Worm (Caenorhabditis elegans) whole organism, L4/young adult: ENCODE measurements around the gene M163.8.
"Not testable (repeated sequence)": the region's sequence is repeated elsewhere in the genome, so short reads cannot be mapped to it uniquely, and the experiment has no call there.

Experiments
- W03F9.2 ChIP-seq: fragments of 150-350 bp; optimal IDR thresholded peaks from 2 replicates; lab custom pipeline; 2014; ENCODE audit warnings: missing biosample characterization, missing genetic modification characterization
- dao-5 ChIP-seq: sonication (generic microtip); optimal IDR thresholded peaks from 2 replicates; lab custom pipeline; 2016; ENCODE audit warnings: missing genotype, missing genetic modification characterization, moderate library complexity, missing compliant biosample characterization
- him-1 ChIP-seq: sonication (generic microtip); optimal IDR thresholded peaks from 2 replicates; lab custom pipeline; 2016; ENCODE audit warnings: missing genotype, missing genetic modification reagents, missing genetic modification characterization, missing compliant biosample characterization

Gene M163.8

DNA sequence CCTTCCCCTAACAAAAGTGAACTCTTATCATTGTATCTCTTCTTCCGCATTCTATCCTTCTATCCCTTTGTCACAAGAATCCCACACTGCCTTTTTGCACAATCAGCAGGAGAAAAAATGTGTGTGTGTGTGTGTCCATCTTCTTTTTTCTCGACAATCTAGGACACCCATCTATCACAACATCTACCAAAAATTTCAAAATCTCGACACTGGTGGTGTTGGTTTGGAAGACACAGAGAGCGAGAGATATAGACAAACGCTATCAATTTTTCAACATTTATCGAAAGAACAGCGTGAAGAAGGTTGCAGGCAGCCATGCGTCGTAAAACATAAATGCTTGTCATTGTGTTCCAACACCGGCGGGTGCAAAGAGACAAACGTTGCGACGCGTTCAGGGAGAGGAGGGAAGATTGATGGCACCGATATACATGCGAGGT is 23.9 kb downstream of the M163.8 start:
- TF ChIP-seq him-1 (no peak), dao-5 (tag; lab: Kevin White, UChicago) (no peak), W03F9.2 (tag; lab: Kevin White, UChicago) (no peak)

DNA sequence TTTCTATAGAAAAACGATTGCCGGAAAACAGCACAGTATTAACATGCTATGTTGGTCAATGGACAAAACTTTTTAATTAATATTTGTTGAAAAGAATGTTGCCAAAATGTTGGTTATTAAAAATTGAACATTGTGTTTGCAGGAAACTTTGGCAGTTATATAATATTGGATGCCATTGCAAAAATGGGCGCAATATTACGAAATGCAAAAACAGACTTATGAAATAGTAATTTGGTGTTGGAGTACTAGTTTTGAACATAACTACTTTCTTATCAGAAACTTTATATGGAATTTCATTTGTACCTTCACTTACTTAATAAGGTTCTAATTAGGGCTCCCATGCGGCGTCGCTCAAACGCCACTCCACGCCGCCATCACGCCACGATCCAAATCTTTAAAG is 25.4 kb downstream of the M163.8 start:
- TF ChIP-seq dao-5 (tag; lab: Kevin White, UChicago) (no peak), W03F9.2 (tag; lab: Kevin White, UChicago) (no peak), him-1 (no peak)

DNA sequence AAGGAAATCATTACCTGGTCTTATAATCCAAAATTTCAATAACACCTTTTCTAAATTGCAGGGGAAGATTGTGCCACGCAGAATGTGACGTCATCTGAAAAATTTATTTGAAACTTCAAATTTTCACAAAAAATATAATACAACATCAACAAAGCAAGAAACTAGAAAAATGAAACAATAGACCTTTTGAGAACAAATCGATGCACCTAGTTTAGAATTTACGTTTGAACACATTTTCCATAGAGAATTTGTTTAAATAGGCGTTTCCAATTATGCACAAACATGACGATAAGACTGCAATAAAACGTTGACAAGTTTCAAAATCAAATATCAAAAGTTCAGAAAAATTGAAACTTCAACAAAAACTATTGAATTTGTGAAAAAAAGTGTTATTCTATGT is 27.9 kb downstream of the M163.8 start, which contains the start of gene fbxa-141:
Gene fbxa-141, minus strand, starts transcription at position 101 of the 400 bp plus-strand sequence.
- TF ChIP-seq him-1 (no peak), W03F9.2 (tag; lab: Kevin White, UChicago) (no peak), dao-5 (tag; lab: Kevin White, UChicago) (no peak)

DNA sequence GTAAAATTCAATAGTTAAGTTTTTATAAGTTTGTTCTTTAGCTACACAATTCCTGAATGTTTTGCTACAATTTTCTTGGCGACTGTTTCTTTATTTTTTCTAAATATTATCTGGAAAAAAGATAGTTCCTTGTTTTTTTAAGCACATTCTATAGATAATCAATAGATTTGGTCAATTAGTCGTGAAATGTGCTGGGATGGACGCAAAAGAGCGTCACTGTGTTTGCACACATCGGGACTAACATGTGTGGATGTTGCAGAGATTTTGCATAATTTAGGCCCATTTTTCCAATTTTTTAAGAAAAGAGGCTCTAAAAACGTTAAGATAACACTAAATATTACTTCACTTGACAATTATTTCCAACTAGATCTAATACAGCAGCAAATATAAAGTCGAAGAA is 28.5 kb downstream of the M163.8 start:
- TF ChIP-seq him-1 (no peak), dao-5 (tag; lab: Kevin White, UChicago) (no peak), W03F9.2 (tag; lab: Kevin White, UChicago) (no peak)

DNA sequence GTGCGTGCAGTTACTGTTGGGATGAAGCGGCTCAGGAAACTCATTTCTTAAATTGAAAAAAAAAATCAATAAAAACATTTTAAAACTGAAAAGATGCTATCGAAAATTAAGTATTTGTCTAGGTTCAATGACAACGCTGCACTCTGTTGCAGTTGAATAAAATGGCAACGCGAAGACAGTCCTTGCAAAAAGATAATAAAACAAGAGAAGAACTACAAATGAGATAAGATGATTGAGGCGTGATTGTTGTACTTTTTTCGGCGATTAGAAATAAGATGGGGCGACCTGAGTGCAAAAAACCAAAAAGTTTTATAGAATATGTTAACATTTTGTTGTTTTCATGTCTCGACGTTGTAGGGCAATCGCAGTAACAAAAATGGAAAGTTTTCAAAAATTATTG is 30.1 kb downstream of the M163.8 start, which contains the start of gene gcsh-1:
Gene gcsh-1, minus strand, starts transcription at position 46 of the 400 bp plus-strand sequence.
- no peak for TF ChIP-seq dao-5 (tag; lab: Kevin White, UChicago)
- no peak for TF ChIP-seq W03F9.2 (tag; lab: Kevin White, UChicago)
- TF ChIP-seq him-1: no peak

DNA sequence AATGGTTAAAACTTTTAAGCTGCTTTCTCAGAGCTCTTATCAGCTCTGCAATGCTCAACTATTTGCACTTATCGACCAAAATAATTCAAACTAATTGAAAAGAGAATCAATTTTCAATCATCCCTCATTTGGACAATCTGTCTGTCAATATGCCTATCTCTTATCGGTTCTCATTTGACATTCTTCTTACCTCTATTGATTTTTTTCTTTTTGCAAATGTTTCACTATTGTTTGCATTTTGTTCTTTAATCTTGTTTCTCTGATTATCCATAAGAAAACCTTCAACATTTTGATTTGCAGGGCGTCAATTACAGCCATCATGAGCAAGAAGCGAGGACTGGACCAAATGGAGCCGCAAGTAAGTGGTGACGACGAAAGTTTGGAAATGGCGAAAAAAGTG is 31.6 kb downstream of the M163.8 start, which contains the start of gene D1025.10:
Gene D1025.10, plus strand, starts transcription at position 301 of the 400 bp plus-strand sequence.
- TF ChIP-seq dao-5 (tag; lab: Kevin White, UChicago): no peak
- TF ChIP-seq him-1: no peak
- no peak for TF ChIP-seq W03F9.2 (tag; lab: Kevin White, UChicago)

DNA sequence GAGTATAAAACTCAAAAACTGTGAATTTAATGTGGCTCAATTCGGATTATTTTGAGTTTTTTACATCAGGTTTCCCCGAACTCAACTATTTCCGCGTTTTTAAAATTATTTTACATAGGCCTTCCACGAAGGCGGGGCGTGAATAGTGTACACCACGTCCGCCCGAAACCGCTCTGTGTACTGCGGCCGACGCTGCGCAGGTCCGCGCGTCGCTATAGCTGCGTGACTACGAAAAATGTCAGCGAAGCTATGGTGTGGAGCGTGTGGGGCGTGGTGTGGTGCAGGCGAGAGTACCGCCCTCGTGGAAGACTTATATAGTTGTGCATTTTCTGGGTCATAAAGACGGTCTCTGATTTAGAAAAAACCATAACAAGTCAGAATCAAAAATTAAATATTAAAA is 32.9 kb downstream of the M163.8 start:
- TF ChIP-seq dao-5 (tag; lab: Kevin White, UChicago) (no peak), W03F9.2 (tag; lab: Kevin White, UChicago) (no peak), him-1 (no peak)

DNA sequence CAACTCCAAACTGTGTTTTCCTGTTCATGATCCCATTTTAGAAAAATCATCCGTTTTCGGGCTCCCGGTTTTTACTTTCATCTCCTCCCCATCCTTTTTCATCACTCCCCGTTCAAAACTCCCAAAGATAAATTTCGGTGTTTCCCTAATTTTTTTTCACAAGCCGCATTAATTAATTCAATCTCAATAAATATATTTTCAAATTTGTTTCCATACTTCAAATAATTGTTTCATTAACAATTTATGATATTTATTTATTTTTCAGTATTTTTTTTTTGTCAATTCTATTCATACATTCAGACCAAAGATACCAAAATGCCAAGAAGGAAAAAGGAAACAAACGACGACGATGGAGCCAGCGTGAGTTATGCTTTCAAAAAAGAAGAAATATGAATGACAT is 35.5 kb downstream of the M163.8 start, which contains the start of gene D1025.1:
Gene D1025.1, plus strand, starts transcription at position 301 of the 400 bp plus-strand sequence.
- TF ChIP-seq W03F9.2 (tag; lab: Kevin White, UChicago) (no peak), him-1 (no peak), dao-5 (tag; lab: Kevin White, UChicago) (no peak)

DNA sequence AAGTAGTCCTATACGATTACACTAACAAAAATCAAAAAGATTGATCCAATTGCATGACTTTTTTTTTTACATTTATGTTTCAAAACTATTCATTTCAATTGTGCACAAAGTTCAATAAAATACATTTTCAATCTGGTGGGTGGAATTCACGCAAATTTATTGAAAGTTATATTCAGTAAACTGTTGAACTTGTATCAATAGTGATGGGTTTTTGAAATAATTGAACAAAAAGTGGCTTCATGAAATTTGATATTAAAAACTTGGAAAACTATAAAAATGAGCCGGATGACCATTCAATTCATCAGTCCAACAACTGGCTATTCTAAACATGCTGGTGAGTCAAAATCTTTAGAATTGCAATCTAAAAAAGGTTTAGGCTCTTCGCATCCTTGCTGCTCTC is 38.3 kb downstream of the M163.8 start, which contains the start of gene nspc-16:
Gene nspc-16, plus strand, starts transcription at position 301 of the 400 bp plus-strand sequence.
- TF ChIP-seq him-1: no peak
- no peak for TF ChIP-seq dao-5 (tag; lab: Kevin White, UChicago)
- no peak for TF ChIP-seq W03F9.2 (tag; lab: Kevin White, UChicago)

DNA sequence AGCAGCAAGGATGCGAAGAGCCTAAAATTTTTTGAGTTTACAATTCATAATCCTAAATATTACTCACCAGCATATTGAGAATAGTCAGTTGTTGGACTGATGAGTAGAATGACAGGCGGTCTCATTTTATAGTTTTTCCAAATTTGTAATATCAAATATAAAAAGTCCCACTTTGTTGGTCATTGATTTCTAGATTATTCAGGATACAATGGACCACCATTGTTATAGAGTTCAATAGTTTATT is 40.1 kb downstream of the M163.8 start, which contains the start of gene nspc-17:
Gene nspc-17, minus strand, starts transcription at position 101 of the 244 bp plus-strand sequence.
- not testable (repeated sequence) for TF ChIP-seq W03F9.2 (tag; lab: Kevin White, UChicago); dao-5 (tag; lab: Kevin White, UChicago); him-1

DNA sequence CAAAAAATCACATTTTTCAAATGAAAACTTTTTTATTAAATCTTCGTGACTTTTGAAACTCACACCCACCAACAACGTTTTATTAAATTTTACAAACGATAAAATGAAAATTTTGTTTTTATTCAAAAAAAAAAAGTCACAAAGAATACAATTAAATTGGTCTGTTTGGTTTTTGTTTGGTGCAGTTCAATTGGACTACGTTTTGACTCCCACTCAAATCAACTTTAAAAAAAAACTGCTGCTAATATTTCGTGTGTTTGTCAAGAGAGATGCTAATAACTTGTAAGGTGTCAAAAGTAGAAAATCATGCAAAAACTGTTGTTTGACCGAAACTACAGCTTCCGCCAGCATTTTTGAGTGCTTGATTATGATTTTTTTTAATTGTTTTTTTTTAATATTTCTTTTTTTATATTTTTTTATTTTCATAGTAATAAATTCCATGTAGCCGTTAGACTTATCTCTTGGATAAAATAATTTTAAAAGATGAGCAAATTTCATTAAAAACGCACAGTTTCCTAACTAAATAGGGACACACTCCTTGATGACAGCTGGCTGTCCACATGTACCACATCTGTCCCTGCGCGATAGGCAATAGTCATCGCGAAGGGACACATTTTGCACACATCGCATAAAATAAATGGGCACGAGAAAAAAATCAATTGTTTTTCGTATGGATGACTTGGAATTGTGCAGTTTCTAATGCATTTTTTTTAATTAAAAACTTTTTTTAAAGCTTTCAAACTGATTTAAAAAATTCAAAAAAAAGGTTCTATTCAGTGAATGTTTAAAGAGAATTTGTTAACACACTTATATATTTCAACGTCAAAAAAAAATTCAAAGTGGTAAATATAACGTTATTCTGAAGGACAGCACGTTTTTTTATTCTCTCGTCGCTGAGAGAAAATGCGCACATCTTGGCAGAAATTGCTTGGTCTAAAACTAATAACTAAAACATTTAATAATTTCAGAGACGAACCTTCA is 40.7 kb downstream of the M163.8 start:
- TF ChIP-seq dao-5 (tag; lab: Kevin White, UChicago): peak; percentile 87
- TF ChIP-seq W03F9.2 (tag; lab: Kevin White, UChicago): peak; percentile 98
- peak; percentile 99 for TF ChIP-seq him-1

DNA sequence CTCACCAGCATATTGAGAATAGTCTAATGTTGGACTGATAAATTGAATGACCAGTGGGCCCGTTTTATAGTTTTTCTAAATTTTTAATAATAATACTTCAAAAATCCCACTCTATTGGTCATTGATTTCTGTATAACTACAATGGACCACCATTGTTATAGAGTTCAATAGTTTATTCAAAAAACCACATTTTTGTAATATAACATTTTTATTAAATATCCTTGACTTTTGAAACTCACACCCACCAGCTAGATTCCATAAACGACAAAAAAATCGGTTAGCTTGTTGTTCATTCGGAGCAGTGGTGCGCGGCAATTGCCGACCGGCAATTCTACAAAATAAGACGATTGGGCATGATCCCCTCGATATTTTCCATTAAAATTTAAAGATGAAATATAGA is 42.6 kb downstream of the M163.8 start, which contains the start of gene nspc-18:
Gene nspc-18, minus strand, starts transcription at position 101 of the 400 bp plus-strand sequence.
- TF ChIP-seq dao-5 (tag; lab: Kevin White, UChicago): no peak
- TF ChIP-seq W03F9.2 (tag; lab: Kevin White, UChicago): no peak
- TF ChIP-seq him-1: no peak

DNA sequence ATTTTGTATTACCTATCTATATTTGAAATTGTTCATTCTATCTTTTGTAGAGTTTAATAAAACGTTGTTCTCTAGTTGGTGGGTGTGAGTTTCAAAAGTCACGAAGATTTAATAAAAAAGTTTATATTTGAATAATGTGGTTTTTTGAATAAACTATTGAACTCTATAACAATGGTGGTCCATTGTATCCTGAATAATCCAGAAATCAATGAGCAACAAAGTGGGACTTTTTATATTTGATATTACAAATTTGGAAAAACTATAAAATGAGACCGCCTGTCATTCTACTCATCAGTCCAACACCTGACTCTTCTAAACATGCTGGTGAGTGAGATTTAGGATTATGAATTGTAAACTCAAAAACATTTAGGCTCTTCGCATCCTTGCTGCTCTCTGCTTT is 43.5 kb downstream of the M163.8 start, which contains the start of gene nspc-19:
Gene nspc-19, plus strand, starts transcription at position 301 of the 400 bp plus-strand sequence.
- TF ChIP-seq him-1; dao-5 (tag; lab: Kevin White, UChicago); W03F9.2 (tag; lab: Kevin White, UChicago): not testable (repeated sequence)

DNA sequence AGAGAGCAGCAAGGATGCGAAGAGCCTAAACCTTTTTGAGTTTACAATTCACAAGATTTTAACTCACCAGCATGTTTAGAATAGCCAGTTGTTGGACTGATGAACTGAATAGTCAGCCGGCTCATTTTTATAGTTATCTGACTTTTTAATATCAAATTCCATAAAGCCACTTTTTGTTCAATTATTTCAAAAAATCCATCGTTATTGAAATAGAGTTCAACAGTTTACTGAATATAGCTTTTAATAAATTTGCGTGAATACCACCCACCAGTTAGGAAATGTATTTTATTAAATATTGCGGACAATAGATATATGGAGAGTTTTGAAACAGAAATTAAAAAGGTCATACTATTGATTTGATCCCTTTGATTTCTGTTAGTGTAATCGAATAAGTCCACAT is 45.2 kb downstream of the M163.8 start, which contains the start of gene nspc-20:
Gene nspc-20, minus strand, starts transcription at position 101 of the 400 bp plus-strand sequence.
- TF ChIP-seq dao-5 (tag; lab: Kevin White, UChicago) (no peak), W03F9.2 (tag; lab: Kevin White, UChicago) (no peak), him-1 (no peak)
